Fruit fly (Drosophila melanogaster) whole organism, adult: ENCODE results near the gene CG15375.

ENCODE experiments used
- CG11617 ChIP-seq: fragments of 200-800 bp; sonication (Bioruptor generic); optimal IDR thresholded peaks from 2 replicates; lab custom pipeline; 2017; ENCODE audit warnings: mild to moderate bottlenecking, missing biosample characterization, missing genetic modification reagents, missing genetic modification characterization
- CG12768 ChIP-seq: fragments of 200-800 bp; sonication (Bioruptor generic); optimal IDR thresholded peaks from 2 replicates; lab custom pipeline; 2017; ENCODE audit warnings: missing biosample characterization, missing genetic modification characterization, mild to moderate bottlenecking, moderate library complexity, missing genetic modification reagents
- CG14711 ChIP-seq: fragments of 200-800 bp; sonication (Bioruptor generic); optimal IDR thresholded peaks from 2 replicates; lab custom pipeline; 2018; ENCODE audit warnings: missing biosample characterization, mild to moderate bottlenecking, missing genetic modification characterization, moderate library complexity
- CG1620 ChIP-seq: fragments of 200-800 bp; sonication (Bioruptor generic); optimal IDR thresholded peaks from 2 replicates; lab custom pipeline; 2016; ENCODE audit warnings: missing biosample characterization, missing genetic modification characterization
- CG33017 ChIP-seq: fragments of 200-800 bp; sonication (Bioruptor generic); optimal IDR thresholded peaks from 2 replicates; lab custom pipeline; 2018; ENCODE audit warnings: missing biosample characterization, mild to moderate bottlenecking, missing genetic modification characterization, moderate library complexity
- CG5204 ChIP-seq: fragments of 200-800 bp; sonication (Bioruptor generic); optimal IDR thresholded peaks from 2 replicates; lab custom pipeline; 2016; ENCODE audit warnings: missing biosample characterization, missing genetic modification characterization
- CG7045 ChIP-seq: fragments of 200-800 bp; sonication (Bioruptor generic); optimal IDR thresholded peaks from 2 replicates; lab custom pipeline; 2017; ENCODE audit warnings: missing biosample characterization, mild to moderate bottlenecking, missing genetic modification characterization
- CG7101 ChIP-seq: fragments of 200-800 bp; sonication (Bioruptor generic); optimal IDR thresholded peaks from 2 replicates; lab custom pipeline; 2018; ENCODE audit warnings: missing biosample characterization, mild to moderate bottlenecking, missing genetic modification characterization, moderate library complexity
- Clk ChIP-seq: fragments of 200-800 bp; sonication (Bioruptor generic); optimal IDR thresholded peaks from 2 replicates; lab custom pipeline; 2017; ENCODE audit warnings: missing biosample characterization, missing genetic modification characterization
- Crg-1 ChIP-seq: fragments of 200-800 bp; sonication (Bioruptor generic); optimal IDR thresholded peaks from 2 replicates; lab custom pipeline; 2016; ENCODE audit warnings: missing biosample characterization, missing genetic modification characterization
- Hr96 ChIP-seq: fragments of 200-800 bp; sonication (Bioruptor generic); optimal IDR thresholded peaks from 2 replicates; lab custom pipeline; 2016; ENCODE audit warnings: missing biosample characterization, missing genetic modification characterization
- Mnt ChIP-seq: fragments of 200-800 bp; sonication (Bioruptor generic); optimal IDR thresholded peaks from 2 replicates; lab custom pipeline; 2016; ENCODE audit warnings: missing biosample characterization, mild to moderate bottlenecking, missing genetic modification characterization
- bab1 ChIP-seq: fragments of 200-800 bp; sonication (Bioruptor generic); optimal IDR thresholded peaks from 3 replicates; lab custom pipeline; 2019; ENCODE audit warnings: missing biosample characterization, mild to moderate bottlenecking, missing genetic modification characterization, moderate library complexity
- cic ChIP-seq: fragments of 200-800 bp; sonication (Bioruptor generic); optimal IDR thresholded peaks from 2 replicates; lab custom pipeline; 2017; ENCODE audit warnings: missing biosample characterization, mild to moderate bottlenecking, missing genetic modification characterization, moderate library complexity
- cnc ChIP-seq, 2 experiments: fragments of >200 bp; optimal IDR thresholded peaks; 2 replicates each; lab custom pipeline; 2017
- kay ChIP-seq: fragments of 200-800 bp; sonication (Bioruptor generic); peaks from one replicate; lab custom pipeline; 2016; ENCODE audit warnings: missing biosample characterization, missing genetic modification characterization, borderline replicate concordance
- ovo ChIP-seq: fragments of 200-800 bp; sonication (Bioruptor generic); optimal IDR thresholded peaks from 2 replicates; lab custom pipeline; 2016; ENCODE audit warnings: missing biosample characterization, missing genetic modification characterization
- pad ChIP-seq: fragments of 200-800 bp; sonication (Bioruptor generic); optimal IDR thresholded peaks from 3 replicates; lab custom pipeline; 2017; ENCODE audit warnings: missing biosample characterization, missing genetic modification characterization, mild to moderate bottlenecking, moderate library complexity, missing genetic modification reagents
- tj ChIP-seq: fragments of 200-800 bp; sonication (Bioruptor generic); optimal IDR thresholded peaks from 3 replicates; lab custom pipeline; 2017; ENCODE audit warnings: missing biosample characterization, mild to moderate bottlenecking, missing genetic modification characterization, moderate library complexity
- toe ChIP-seq: fragments of 200-800 bp; sonication (Bioruptor generic); optimal IDR thresholded peaks from 2 replicates; lab custom pipeline; 2016; ENCODE audit warnings: missing biosample characterization, missing genetic modification characterization

CG15375 gene

dm6 chrX:4106240-4106639 is 5.1 kb downstream of the CG15375 start:
- TF ChIP-seq CG1620 (GFP tag; lab: Kevin White, UChicago), result no peak
- peak; percentile 60 for TF ChIP-seq tj (GFP tag; lab: Kevin White, UChicago)

dm6 chrX:4106756-4107155 is 5.6 kb downstream of the CG15375 start:
- TF ChIP-seq CG14711 (peak; percentile 32), CG5204 (GFP tag; lab: Kevin White, UChicago) (no peak), cnc (optimal IDR thresholded peaks at IDR 0.05; lab: Kevin White, UChicago) (no peak), bab1 (GFP tag; lab: Kevin White, UChicago) (no peak), Mnt (GFP tag; lab: Kevin White, UChicago) (no peak), tj (GFP tag; lab: Kevin White, UChicago) (no peak), ovo (GFP tag; lab: Kevin White, UChicago) (no peak), CG1620 (GFP tag; lab: Kevin White, UChicago) (no peak), Hr96 (no peak), toe (GFP tag; lab: Kevin White, UChicago) (no peak), CG7101 (tag; lab: Kevin White, UChicago) (peak; percentile 55), Crg-1 (GFP tag; lab: Kevin White, UChicago) (no peak), CG33017 (tag; lab: Kevin White, UChicago) (peak; percentile 47), cic (no peak), CG11617 (GFP tag; lab: Kevin White, UChicago) (no peak), CG7045 (peak; percentile 44), Clk (GFP tag; lab: Kevin White, UChicago) (no peak), CG12768 (GFP tag; lab: Kevin White, UChicago) (peak; percentile 36)

DNA sequence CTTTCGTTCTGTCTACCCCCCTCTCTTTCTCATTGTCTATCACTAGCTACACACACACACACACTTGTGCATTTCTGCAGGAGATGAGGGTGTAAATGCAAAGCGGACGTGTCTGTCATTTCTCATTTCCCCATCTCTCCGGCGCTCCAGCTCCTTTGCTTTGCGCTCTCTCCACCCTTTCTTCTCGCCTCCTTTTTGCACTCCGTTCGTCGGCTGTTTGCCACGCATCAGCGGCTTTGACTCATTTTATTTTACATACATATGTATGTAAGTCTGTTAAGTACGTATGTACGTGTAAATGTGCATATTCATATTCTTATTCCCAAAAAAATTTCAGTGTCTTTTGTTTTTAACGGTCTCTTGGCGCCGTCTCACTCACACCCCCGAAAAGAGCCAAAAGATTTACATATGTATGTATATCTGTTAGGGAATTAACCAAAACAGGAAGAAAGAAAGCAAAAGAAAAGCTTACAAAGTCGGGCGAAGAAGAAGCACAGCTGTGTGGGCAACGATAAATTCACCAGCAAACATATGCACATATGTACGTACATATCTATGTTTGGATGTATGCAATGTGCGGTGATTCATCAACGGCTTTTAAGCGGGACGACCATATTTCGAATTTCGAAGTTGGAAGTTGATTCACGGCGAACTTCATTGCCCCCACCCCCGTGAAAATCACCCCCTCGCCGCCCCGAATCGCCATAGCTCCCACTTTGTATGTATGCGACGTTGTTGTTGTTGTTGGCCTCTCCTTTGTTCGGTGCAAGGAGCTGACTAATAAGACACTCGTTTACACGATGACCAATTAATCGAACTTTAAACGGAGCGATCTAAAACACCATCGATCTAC is 6.4 kb downstream of the CG15375 start:
- TF ChIP-seq pad (GFP tag; lab: Kevin White, UChicago) (peak; percentile 34), CG11617 (GFP tag; lab: Kevin White, UChicago) (no peak), CG7045 (no peak), bab1 (GFP tag; lab: Kevin White, UChicago) (peak; percentile 21)

- TF ChIP-seq CG33017 (tag; lab: Kevin White, UChicago) (no peak), CG7045 (no peak), CG12768 (GFP tag; lab: Kevin White, UChicago) (no peak), Clk (GFP tag; lab: Kevin White, UChicago) (no peak), kay (no peak), CG5204 (GFP tag; lab: Kevin White, UChicago) (no peak), toe (GFP tag; lab: Kevin White, UChicago) (no peak), cnc (optimal IDR thresholded peaks at IDR 0.05; lab: Kevin White, UChicago) (no peak), CG1620 (GFP tag; lab: Kevin White, UChicago) (no peak), Mnt (GFP tag; lab: Kevin White, UChicago) (no peak), CG11617 (GFP tag; lab: Kevin White, UChicago) (no peak)
Measured at dm6 chrX:4108114-4108439, 7.0 kb downstream of the CG15375 start.

- no peak for TF ChIP-seq cic
- no peak for TF ChIP-seq CG5204 (GFP tag; lab: Kevin White, UChicago)
- no peak for TF ChIP-seq ovo (GFP tag; lab: Kevin White, UChicago)
- TF ChIP-seq CG7045, result no peak
- TF ChIP-seq Crg-1 (GFP tag; lab: Kevin White, UChicago), result peak; percentile 7
Measured at dm6 chrX:4108612-4109173, 7.6 kb downstream of the CG15375 start.

DNA sequence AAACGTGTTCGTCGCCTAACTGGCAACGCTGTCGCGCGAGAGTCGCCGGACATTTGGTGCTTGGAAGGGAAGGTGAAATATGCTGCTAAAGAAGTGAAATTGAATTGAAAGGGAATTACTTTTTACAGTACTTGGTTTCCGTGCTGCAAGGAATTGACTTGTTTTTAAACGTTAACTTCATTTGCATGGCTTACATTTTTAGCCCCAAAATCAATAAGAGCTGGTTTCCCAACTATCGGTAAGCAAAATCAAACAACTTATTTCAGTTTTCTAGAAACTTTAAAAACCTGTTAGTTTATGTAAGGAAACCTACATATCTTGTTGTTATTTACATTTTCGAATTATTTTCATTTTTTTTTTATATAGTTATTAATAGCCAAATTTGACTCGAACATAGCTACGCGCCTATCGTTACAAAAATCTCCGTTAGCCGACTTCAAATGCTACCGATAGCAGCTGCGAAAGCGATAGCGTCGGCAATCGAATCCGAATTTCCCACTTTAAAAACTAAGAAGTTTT is 12.6 kb downstream of the CG15375 start, which contains the start of the genes dgt4 and Nsun2:
dgt4 (plus strand) TSS at position 4 of the 519 bp plus-strand sequence.
Nsun2 (minus strand) TSS at position 37 of the 519 bp plus-strand sequence.
- TF ChIP-seq Mnt (GFP tag; lab: Kevin White, UChicago) (peak; percentile 66), CG12768 (GFP tag; lab: Kevin White, UChicago) (no peak)
